Worm (Caenorhabditis elegans) whole organism, L2 larva: ENCODE results near the gene C17B7.12.

Experiments
- C34F6.9 ChIP-seq: fragments of 150-350 bp; optimal IDR thresholded peaks from 2 replicates; lab custom pipeline; 2014; ENCODE audit warnings: missing biosample characterization, missing genetic modification characterization
- F13H6.1 ChIP-seq: sonication (generic microtip); optimal IDR thresholded peaks from 2 replicates; lab custom pipeline; 2016; ENCODE audit warnings: missing genetic modification characterization, missing compliant biosample characterization
- R02D3.7 ChIP-seq: fragments of 150-350 bp; optimal IDR thresholded peaks from 2 replicates; lab custom pipeline; 2014; ENCODE audit warnings: missing biosample characterization, missing genetic modification characterization
- Y55F3AM.14 ChIP-seq: fragments of 200-800 bp; sonication (Bioruptor generic); optimal IDR thresholded peaks from 2 replicates; lab custom pipeline; 2018; ENCODE audit warnings: mild to moderate bottlenecking, missing genetic modification characterization, missing compliant biosample characterization
- ZK546.5 ChIP-seq: sonication (generic microtip); optimal IDR thresholded peaks from 2 replicates; lab custom pipeline; 2017; ENCODE audit warnings: missing biosample characterization, missing genetic modification characterization
- alr-1 ChIP-seq: fragments of 150-350 bp; optimal IDR thresholded peaks from 2 replicates; lab custom pipeline; 2014; ENCODE audit warnings: missing biosample characterization, missing genetic modification characterization
- aly-2 ChIP-seq: fragments of 150-350 bp; optimal IDR thresholded peaks from 2 replicates; lab custom pipeline; 2014; ENCODE audit warnings: missing biosample characterization, missing genetic modification characterization
- ama-1 ChIP-seq: fragments of 150-350 bp; optimal IDR thresholded peaks from 2 replicates; lab custom pipeline; 2018; ENCODE audit warnings: inconsistent platforms
- blmp-1 ChIP-seq: sonication (generic microtip); optimal IDR thresholded peaks from 2 replicates; lab custom pipeline; 2017; ENCODE audit warnings: missing genetic modification characterization, mild to moderate bottlenecking, missing compliant biosample characterization, antibody characterized with exemption, moderate library complexity; ENCODE audit not compliant: insufficient read depth
- ceh-16 ChIP-seq: fragments of 150-350 bp; optimal IDR thresholded peaks from 2 replicates; lab custom pipeline; 2014; ENCODE audit warnings: missing biosample characterization, missing genetic modification characterization
- ceh-82 ChIP-seq: fragments of 150-350 bp; optimal IDR thresholded peaks from 2 replicates; lab custom pipeline; 2014; ENCODE audit warnings: missing biosample characterization, missing genetic modification characterization
- egl-27 ChIP-seq: sonication (generic microtip); optimal IDR thresholded peaks from 3 replicates; lab custom pipeline; 2017; ENCODE audit warnings: missing biosample characterization, missing genetic modification reagents, missing genetic modification characterization
- elt-1 ChIP-seq: fragments of 150-350 bp; optimal IDR thresholded peaks from 2 replicates; lab custom pipeline; 2014; ENCODE audit warnings: missing biosample characterization, missing genetic modification characterization
- gmeb-1 ChIP-seq: fragments of 150-350 bp; optimal IDR thresholded peaks from 2 replicates; lab custom pipeline; 2014; ENCODE audit warnings: missing biosample characterization, missing genetic modification characterization
- lin-11 ChIP-seq: fragments of 150-350 bp; sonication (generic microtip); optimal IDR thresholded peaks from 2 replicates; lab custom pipeline; 2014; ENCODE audit warnings: missing biosample characterization, missing genetic modification characterization, inconsistent platforms, mixed read lengths
- lin-13 ChIP-seq: fragments of 150-350 bp; optimal IDR thresholded peaks from 2 replicates; lab custom pipeline; 2014; ENCODE audit warnings: missing biosample characterization, missing genetic modification reagents, missing genetic modification characterization
- lsy-2 ChIP-seq, 2 experiments: fragments of 150-350 bp in 1 of 2; sonication (generic microtip) in 1 of 2; optimal IDR thresholded peaks; 2 replicates each; lab custom pipeline; 2014 to 2017; ENCODE audit warnings: missing biosample characterization in 2 of 2, missing genetic modification characterization in 2 of 2
- mbf-1 ChIP-seq: sonication (generic microtip); optimal IDR thresholded peaks from 2 replicates; lab custom pipeline; 2017; ENCODE audit warnings: missing biosample characterization, missing genetic modification characterization
- nhr-10 ChIP-seq: sonication (generic microtip); optimal IDR thresholded peaks from 2 replicates; lab custom pipeline; 2017; ENCODE audit warnings: missing biosample characterization, missing genetic modification characterization
- nhr-11 ChIP-seq: fragments of 150-350 bp; optimal IDR thresholded peaks from 2 replicates; lab custom pipeline; 2014; ENCODE audit warnings: missing biosample characterization, missing genetic modification characterization
- nhr-129 ChIP-seq: fragments of 150-350 bp; optimal IDR thresholded peaks from 2 replicates; lab custom pipeline; 2014; ENCODE audit warnings: missing biosample characterization, missing genetic modification characterization
- nhr-21 ChIP-seq: fragments of 150-350 bp; optimal IDR thresholded peaks from 2 replicates; lab custom pipeline; 2014; ENCODE audit warnings: missing biosample characterization, missing genetic modification characterization
- nhr-23 ChIP-seq: fragments of 150-350 bp; optimal IDR thresholded peaks from 2 replicates; lab custom pipeline; 2014; ENCODE audit warnings: missing biosample characterization, missing genetic modification reagents, missing genetic modification characterization
- nhr-237 ChIP-seq: fragments of 150-350 bp; optimal IDR thresholded peaks from 2 replicates; lab custom pipeline; 2014; ENCODE audit warnings: missing biosample characterization, missing genetic modification characterization
- nhr-6 ChIP-seq: fragments of 150-350 bp; optimal IDR thresholded peaks from 2 replicates; lab custom pipeline; 2014; ENCODE audit warnings: missing biosample characterization, missing genetic modification characterization
- skn-1 ChIP-seq: sonication (generic microtip); optimal IDR thresholded peaks from 2 replicates; lab custom pipeline; 2017; ENCODE audit warnings: missing biosample characterization, missing genetic modification characterization
- sma-3 ChIP-seq: sonication (generic microtip); optimal IDR thresholded peaks from 2 replicates; lab custom pipeline; 2016; ENCODE audit warnings: missing genetic modification reagents, missing genetic modification characterization, missing compliant biosample characterization
- sma-9 ChIP-seq, 2 experiments: fragments of 150-350 bp in 1 of 2; sonication (generic microtip) in 1 of 2; optimal IDR thresholded peaks; 2 replicates each; lab custom pipeline; 2014 to 2016; ENCODE audit warnings: missing genetic modification characterization in 2 of 2, mild to moderate bottlenecking in 1 of 2, missing biosample characterization in 1 of 2, missing compliant biosample characterization in 1 of 2, missing genetic modification reagents in 1 of 2, moderate library complexity in 1 of 2
- unc-39 ChIP-seq: fragments of 150-350 bp; optimal IDR thresholded peaks from 2 replicates; lab custom pipeline; 2014; ENCODE audit warnings: missing biosample characterization, missing genetic modification characterization
- unc-62 ChIP-seq: fragments of 150-350 bp; optimal IDR thresholded peaks from 2 replicates; lab custom pipeline; 2014; ENCODE audit warnings: missing biosample characterization, missing genetic modification reagents, missing genetic modification characterization
- ztf-1 ChIP-seq: fragments of 200-800 bp; sonication (Bioruptor generic); conservative IDR thresholded peaks from 2 replicates; pipeline ENCODE4 v1.3.6; 2022; ENCODE audit warnings: missing genetic modification characterization, missing compliant biosample characterization
- ztf-11 ChIP-seq: sonication (generic microtip); optimal IDR thresholded peaks from 2 replicates; lab custom pipeline; 2017; ENCODE audit warnings: missing biosample characterization, missing genetic modification characterization

The C17B7.12 gene

DNA sequence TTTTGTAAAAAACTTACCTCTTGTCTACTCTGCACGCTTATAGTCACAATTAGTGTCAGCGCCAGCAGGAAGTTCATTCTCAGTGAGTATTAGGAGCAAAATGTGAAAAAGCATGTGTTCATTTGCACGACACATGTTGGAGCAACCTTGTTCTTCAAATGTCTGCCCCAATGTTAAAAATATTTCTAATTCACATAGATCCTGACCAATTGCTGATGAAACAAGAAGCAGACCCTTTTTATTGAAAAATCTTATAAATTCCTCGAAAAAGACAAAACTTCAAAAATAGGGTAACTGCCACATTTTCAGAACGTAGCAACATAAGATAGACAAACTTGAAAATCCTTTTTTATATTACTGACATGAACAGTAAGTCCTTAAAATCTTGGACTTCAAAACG, 28.8 kb upstream of the C17B7.12 start, which contains the start of gene C17B7.8:
Gene C17B7.8, minus strand, starts transcription at position 101 of the 400 bp plus-strand sequence.
- TF ChIP-seq Y55F3AM.14 (GFP tag; lab: Kevin White, UChicago) = no peak
- TF ChIP-seq C34F6.9 (tag; lab: Kevin White, UChicago) = no peak
- no peak for TF ChIP-seq egl-27 (tag; lab: Kevin White, UChicago)
- no peak for TF ChIP-seq nhr-6 (tag; lab: Kevin White, UChicago)
- TF ChIP-seq nhr-237 = no peak
- TF ChIP-seq lin-11 (tag; lab: Kevin White, UChicago) = no peak
- TF ChIP-seq ama-1 (lab: Kevin White, UChicago) = no peak
- no peak for TF ChIP-seq sma-3 (GFP tag; lab: Kevin White, UChicago)
- TF ChIP-seq nhr-21 (tag; lab: Kevin White, UChicago) = no peak
- TF ChIP-seq nhr-129 (tag; lab: Kevin White, UChicago) = no peak
- TF ChIP-seq F13H6.1 (tag; lab: Kevin White, UChicago) = no peak
- no peak for TF ChIP-seq ztf-1 (GFP tag; lab: Robert Waterston, UW)
- no peak for TF ChIP-seq aly-2 (tag; lab: Kevin White, UChicago)
- no peak for TF ChIP-seq lin-13 (GFP tag; lab: Kevin White, UChicago)
- TF ChIP-seq ZK546.5 = no peak
- TF ChIP-seq nhr-23 (tag; lab: Kevin White, UChicago) = no peak
- no peak for TF ChIP-seq skn-1 (tag; lab: Kevin White, UChicago)
- TF ChIP-seq unc-39 (tag; lab: Kevin White, UChicago) = no peak
- TF ChIP-seq, all 48 proteins: peak for 0

ce11 chrV:3332023-3332422, 21.0 kb upstream of the C17B7.12 start, which contains the start of gene C17B7.9:
Gene C17B7.9 (minus strand): TSS chrV:3332123.
- TF ChIP-seq blmp-1 (tag; lab: Kevin White, UChicago) = no peak

ce11 chrV:3333334-3333733, 19.7 kb upstream of the C17B7.12 start, which contains the start of gene C17B7.5:
Gene C17B7.5 (plus strand): TSS chrV:3333634.
- no peak for TF ChIP-seq ceh-82 (tag; lab: Kevin White, UChicago)
- no peak for TF ChIP-seq ztf-11 (tag; lab: Kevin White, UChicago)
- TF ChIP-seq lsy-2 (tag; optimal IDR thresholded peaks at IDR 0.05; lab: Kevin White, UChicago) = no peak
- TF ChIP-seq, all 48 proteins: peak for 0

- TF ChIP-seq ztf-11 (tag; lab: Kevin White, UChicago) = no peak
- no peak for TF ChIP-seq sma-9 (GFP tag; optimal IDR thresholded peaks at IDR 0.05; lab: Kevin White, UChicago)
- TF ChIP-seq sma-9 (tag; optimal IDR thresholded peaks at IDR 0.05; lab: Kevin White, UChicago) = no peak
- no peak for TF ChIP-seq mbf-1 (tag; lab: Kevin White, UChicago)
Measured at ce11 chrV:3339009-3339408, 14.0 kb upstream of the C17B7.12 start, which contains the start of gene C17B7.4. Gene C17B7.4 (plus strand): TSS chrV:3339309.

- TF ChIP-seq sma-9 (GFP tag; optimal IDR thresholded peaks at IDR 0.05; lab: Kevin White, UChicago) = peak; percentile 40
- TF ChIP-seq sma-9 (tag; optimal IDR thresholded peaks at IDR 0.05; lab: Kevin White, UChicago) = no peak
- TF ChIP-seq R02D3.7 = no peak
Measured at ce11 chrV:3341906-3342305, 11.1 kb upstream of the C17B7.12 start, which contains the start of gene C17B7.10. Gene C17B7.10 (minus strand): TSS chrV:3342006.

- TF ChIP-seq unc-62 (GFP tag; lab: Kevin White, UChicago) = no peak
- no peak for TF ChIP-seq gmeb-1 (tag; lab: Kevin White, UChicago)
- no peak for TF ChIP-seq elt-1 (tag; lab: Kevin White, UChicago)
- TF ChIP-seq lin-13 (GFP tag; lab: Kevin White, UChicago) = no peak
- TF ChIP-seq ztf-1 (GFP tag; lab: Robert Waterston, UW) = no peak
- no peak for TF ChIP-seq lin-11 (tag; lab: Kevin White, UChicago)
- TF ChIP-seq nhr-21 (tag; lab: Kevin White, UChicago) = no peak
- no peak for TF ChIP-seq sma-3 (GFP tag; lab: Kevin White, UChicago)
- TF ChIP-seq sma-9 (GFP tag; optimal IDR thresholded peaks at IDR 0.05; lab: Kevin White, UChicago) = no peak
- TF ChIP-seq sma-9 (tag; optimal IDR thresholded peaks at IDR 0.05; lab: Kevin White, UChicago) = no peak
- no peak for TF ChIP-seq nhr-6 (tag; lab: Kevin White, UChicago)
- no peak for TF ChIP-seq ceh-82 (tag; lab: Kevin White, UChicago)
- no peak for TF ChIP-seq ceh-16 (tag; lab: Kevin White, UChicago)
- no peak for TF ChIP-seq R02D3.7
- no peak for TF ChIP-seq alr-1 (tag; lab: Kevin White, UChicago)
- TF ChIP-seq ztf-11 (tag; lab: Kevin White, UChicago) = no peak
- TF ChIP-seq nhr-237 = no peak
- TF ChIP-seq skn-1 (tag; lab: Kevin White, UChicago) = no peak
- no peak for TF ChIP-seq nhr-11 (tag; lab: Kevin White, UChicago)
- TF ChIP-seq nhr-10 (tag; lab: Kevin White, UChicago) = no peak
Measured at ce11 chrV:3342504-3342903, 10.5 kb upstream of the C17B7.12 start, which contains the start of gene C17B7.3. Gene C17B7.3 (plus strand): TSS chrV:3342804.
